Worm (Caenorhabditis elegans) whole organism, mixed stage, embryonic: ENCODE data around the gene npr-2.
A peak's percentile ranks its signal among the peaks of the same experiment; 100 is the strongest.

Experiments used
- bed-3 ChIP-seq: fragments of 200-800 bp; sonication (Bioruptor generic); optimal IDR thresholded peaks from 3 replicates; lab custom pipeline; 2018; ENCODE audit warnings: mild to moderate bottlenecking, missing genetic modification characterization, moderate library complexity, missing compliant biosample characterization
- blmp-1 ChIP-seq: fragments of 150-350 bp; optimal IDR thresholded peaks from 2 replicates; lab custom pipeline; 2014; ENCODE audit warnings: missing biosample characterization, missing genetic modification characterization
- ceh-39 ChIP-seq: fragments of 150-350 bp; optimal IDR thresholded peaks from 2 replicates; lab custom pipeline; 2014; ENCODE audit warnings: missing biosample characterization, missing genetic modification characterization
- ceh-83 ChIP-seq: fragments of 200-800 bp; sonication (Bioruptor generic); optimal IDR thresholded peaks from 2 replicates; lab custom pipeline; 2018; ENCODE audit warnings: mild to moderate bottlenecking, missing genetic modification characterization, missing compliant biosample characterization
- ces-1 ChIP-seq: fragments of 150-350 bp; optimal IDR thresholded peaks from 2 replicates; lab custom pipeline; 2014; ENCODE audit warnings: missing biosample characterization, missing genetic modification reagents, missing genetic modification characterization
- cnd-1 ChIP-seq: fragments of 200-800 bp; sonication (Bioruptor generic); optimal IDR thresholded peaks from 2 replicates; lab custom pipeline; 2018; ENCODE audit warnings: mild to moderate bottlenecking, missing genetic modification characterization, missing compliant biosample characterization
- drap-1 ChIP-seq: fragments of 200-800 bp; sonication (Bioruptor generic); optimal IDR thresholded peaks from 3 replicates; lab custom pipeline; 2018; ENCODE audit warnings: mild to moderate bottlenecking, missing genetic modification characterization, missing compliant biosample characterization
- elt-1 ChIP-seq: sonication (generic microtip); optimal IDR thresholded peaks from 2 replicates; lab custom pipeline; 2017; ENCODE audit warnings: missing genetic modification characterization, mild to moderate bottlenecking, missing compliant biosample characterization, antibody characterized with exemption, moderate library complexity, borderline replicate concordance; ENCODE audit not compliant: insufficient read depth
- elt-3 ChIP-seq: fragments of 150-350 bp; optimal IDR thresholded peaks from 2 replicates; lab custom pipeline; 2014; ENCODE audit warnings: missing biosample characterization, missing genetic modification characterization
- ham-2 ChIP-seq: fragments of 200-800 bp; sonication (Bioruptor generic); optimal IDR thresholded peaks from 2 replicates; lab custom pipeline; 2018; ENCODE audit warnings: mild to moderate bottlenecking, missing genetic modification characterization, missing compliant biosample characterization
- hlh-1 ChIP-seq: fragments of 150-350 bp; optimal IDR thresholded peaks from 2 replicates; lab custom pipeline; 2014; ENCODE audit warnings: missing biosample characterization, missing genetic modification reagents, missing genetic modification characterization
- lin-13 ChIP-seq: fragments of 150-350 bp; optimal IDR thresholded peaks from 2 replicates; lab custom pipeline; 2014; ENCODE audit warnings: missing biosample characterization, missing genetic modification characterization
- lin-32 ChIP-seq: fragments of 200-800 bp; sonication (Bioruptor generic); optimal IDR thresholded peaks from 2 replicates; lab custom pipeline; 2018; ENCODE audit warnings: mild to moderate bottlenecking, missing genetic modification characterization, missing compliant biosample characterization
- lsy-2 ChIP-seq: fragments of 150-350 bp; optimal IDR thresholded peaks from 2 replicates; lab custom pipeline; 2014; ENCODE audit warnings: missing biosample characterization, missing genetic modification characterization
- mab-5 ChIP-seq: fragments of 150-350 bp; optimal IDR thresholded peaks from 2 replicates; lab custom pipeline; 2014; ENCODE audit warnings: missing biosample characterization, missing genetic modification characterization
- mls-2 ChIP-seq: sonication (generic microtip); optimal IDR thresholded peaks from 2 replicates; lab custom pipeline; 2016; ENCODE audit warnings: mild to moderate bottlenecking, missing genetic modification characterization, moderate library complexity, missing compliant biosample characterization
- nhr-12 ChIP-seq: fragments of 150-350 bp; optimal IDR thresholded peaks from 2 replicates; lab custom pipeline; 2014; ENCODE audit warnings: missing biosample characterization, missing genetic modification characterization
- nhr-2 ChIP-seq: fragments of 150-350 bp; optimal IDR thresholded peaks from 2 replicates; lab custom pipeline; 2014; ENCODE audit warnings: missing biosample characterization, missing genetic modification characterization
- nhr-28 ChIP-seq: fragments of 150-350 bp; optimal IDR thresholded peaks from 2 replicates; lab custom pipeline; 2014; ENCODE audit warnings: missing biosample characterization, missing genetic modification characterization
- nhr-76 ChIP-seq: sonication (generic microtip); optimal IDR thresholded peaks from 2 replicates; lab custom pipeline; 2017; ENCODE audit warnings: missing biosample characterization, missing genetic modification characterization
- pha-4 ChIP-seq: fragments of 150-350 bp; optimal IDR thresholded peaks from 2 replicates; lab custom pipeline; 2018; ENCODE audit warnings: missing biosample characterization, missing genetic modification reagents, missing genetic modification characterization
- sem-2 ChIP-seq: fragments of 200-800 bp; sonication (Bioruptor generic); optimal IDR thresholded peaks from 2 replicates; lab custom pipeline; 2018; ENCODE audit warnings: mild to moderate bottlenecking, missing genetic modification characterization, missing compliant biosample characterization
- sptf-1 ChIP-seq: sonication (generic microtip); optimal IDR thresholded peaks from 2 replicates; lab custom pipeline; 2017; ENCODE audit warnings: mild to moderate bottlenecking, missing genetic modification characterization, moderate library complexity, missing compliant biosample characterization
- unc-120 ChIP-seq: sonication (generic microtip); optimal IDR thresholded peaks from 2 replicates; lab custom pipeline; 2017; ENCODE audit warnings: missing genetic modification characterization, missing compliant biosample characterization; ENCODE audit not compliant: poor library complexity, severe bottlenecking
- unc-39 ChIP-seq: fragments of 150-350 bp; optimal IDR thresholded peaks from 2 replicates; lab custom pipeline; 2014; ENCODE audit warnings: missing biosample characterization, missing genetic modification characterization
- unc-62 ChIP-seq: fragments of 150-350 bp; optimal IDR thresholded peaks from 2 replicates; lab custom pipeline; 2014; ENCODE audit warnings: missing biosample characterization, missing genetic modification reagents, missing genetic modification characterization
- zip-8 ChIP-seq: fragments of 150-350 bp; optimal IDR thresholded peaks from 2 replicates; lab custom pipeline; 2014; ENCODE audit warnings: missing biosample characterization, missing genetic modification characterization
- ztf-11 ChIP-seq: fragments of 150-350 bp; optimal IDR thresholded peaks from 2 replicates; lab custom pipeline; 2014; ENCODE audit warnings: missing biosample characterization, missing genetic modification characterization

npr-2 gene

DNA sequence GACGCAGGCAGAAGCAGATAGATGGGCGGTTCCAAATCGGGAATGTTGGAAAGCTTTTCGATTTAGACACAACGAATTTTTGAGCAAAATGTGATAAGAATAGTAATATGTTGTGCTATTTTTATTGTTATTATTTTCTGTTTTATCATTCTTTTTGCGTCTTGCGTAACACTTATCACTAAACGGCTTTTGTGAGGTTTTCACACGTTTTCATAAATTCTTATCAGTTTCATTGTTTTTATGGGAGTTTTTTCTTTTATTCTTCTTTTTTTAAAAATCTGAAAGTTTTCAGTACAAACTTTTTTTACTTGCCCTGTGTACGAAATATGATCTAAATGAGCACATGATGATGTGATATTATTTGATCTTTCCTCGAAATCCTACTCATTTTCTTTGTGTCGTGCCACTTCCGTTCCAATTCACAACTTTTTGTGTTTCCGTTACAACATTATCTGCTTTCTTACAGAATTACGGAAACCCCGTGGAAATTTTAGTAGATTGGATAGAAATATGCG is 39.5 kb downstream of the npr-2 start, which contains the start of gene fbl-1:
Gene fbl-1, plus strand, starts transcription at position 465 of the 515 bp plus-strand sequence.
- no peak for TF ChIP-seq pha-4 (tag; lab: Kevin White, UChicago)
- no peak for TF ChIP-seq nhr-28
- no peak for TF ChIP-seq elt-1 (tag; lab: Kevin White, UChicago)
- TF ChIP-seq ztf-11 (tag; lab: Kevin White, UChicago): no peak
- no peak for TF ChIP-seq elt-3
- no peak for TF ChIP-seq blmp-1
- TF ChIP-seq ham-2 (GFP tag; lab: Kevin White, UChicago): no peak
- no peak for TF ChIP-seq lin-13

DNA sequence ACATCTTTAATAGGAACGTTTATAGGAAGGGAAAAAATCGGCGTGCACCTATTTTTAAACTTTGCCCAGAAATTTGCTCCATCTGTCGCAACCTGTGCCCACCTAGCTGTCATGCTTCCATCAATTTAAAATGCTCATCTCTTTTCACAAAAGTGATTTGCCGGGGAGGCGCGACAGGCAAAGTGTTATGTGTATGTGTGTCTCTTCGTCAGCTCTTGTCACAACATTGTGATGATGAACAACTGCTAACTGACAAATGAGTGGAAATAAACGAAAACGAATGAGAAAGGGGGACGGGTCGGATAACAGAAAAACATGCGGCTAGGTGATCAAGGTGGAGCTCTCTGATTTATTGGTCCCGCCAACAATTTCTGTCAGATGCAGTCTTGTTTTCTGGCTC is 41.7 kb downstream of the npr-2 start:
- TF ChIP-seq pha-4 (tag; lab: Kevin White, UChicago) (no peak), nhr-28 (no peak), unc-39 (tag; lab: Kevin White, UChicago) (no peak), lsy-2 (tag; lab: Kevin White, UChicago) (no peak), unc-62 (GFP tag; lab: Kevin White, UChicago) (peak; percentile 98), blmp-1 (no peak), hlh-1 (tag; lab: Kevin White, UChicago) (peak; percentile 91), ham-2 (GFP tag; lab: Kevin White, UChicago) (no peak), ces-1 (no peak), sptf-1 (tag; lab: Kevin White, UChicago) (no peak), ceh-83 (no peak), mab-5 (tag; lab: Kevin White, UChicago) (no peak), drap-1 (GFP tag; lab: Kevin White, UChicago) (no peak), lin-32 (GFP tag; lab: Kevin White, UChicago) (no peak), bed-3 (GFP tag; lab: Kevin White, UChicago) (no peak), elt-1 (tag; lab: Kevin White, UChicago) (no peak)

DNA sequence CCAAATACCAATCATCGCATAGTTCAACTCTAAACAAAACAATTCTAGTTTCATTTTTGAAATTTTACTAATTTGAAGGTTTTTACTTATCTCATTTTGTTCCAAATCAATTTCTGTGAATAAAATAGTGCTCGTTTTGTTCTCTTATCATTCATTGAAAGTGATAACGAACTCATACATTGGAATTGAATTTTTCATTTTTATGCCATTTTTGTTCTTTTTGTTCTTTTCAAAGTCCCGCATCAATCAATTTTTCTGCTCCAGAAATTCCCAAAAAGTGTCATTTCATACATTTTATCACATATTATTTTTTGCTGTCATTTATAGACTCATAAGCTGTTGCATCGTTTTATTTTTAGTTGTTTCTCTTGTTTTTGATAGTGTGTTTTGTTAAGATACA is 42.4 kb downstream of the npr-2 start:
- TF ChIP-seq cnd-1 (tag; lab: Kevin White, UChicago) (no peak), mls-2 (tag; lab: Kevin White, UChicago) (no peak), sem-2 (GFP tag; lab: Kevin White, UChicago) (no peak), nhr-76 (tag; lab: Kevin White, UChicago) (no peak), nhr-12 (tag; lab: Kevin White, UChicago) (no peak), elt-1 (tag; lab: Kevin White, UChicago) (no peak), unc-120 (no peak), nhr-28 (no peak), hlh-1 (tag; lab: Kevin White, UChicago) (no peak)

DNA sequence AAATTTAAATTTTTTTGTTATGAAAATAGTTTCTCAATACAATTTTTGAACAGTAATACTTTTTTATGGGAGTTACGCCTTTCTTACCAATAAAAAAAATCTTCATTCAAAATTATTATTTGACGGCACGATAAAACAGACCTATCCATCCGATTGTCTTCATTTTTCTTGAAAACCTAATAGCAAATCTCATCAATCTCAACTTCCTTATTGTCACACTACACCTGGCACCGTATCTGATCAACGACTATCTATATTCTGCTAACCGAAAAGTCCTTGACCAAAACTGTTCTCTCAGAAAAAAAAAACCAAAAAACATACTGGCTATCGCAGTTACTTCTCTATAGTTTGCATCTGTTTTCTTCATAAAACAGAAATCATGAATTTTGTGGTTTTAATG is 43.8 kb downstream of the npr-2 start:
- TF ChIP-seq ceh-83 (no peak), lin-32 (GFP tag; lab: Kevin White, UChicago) (no peak), hlh-1 (tag; lab: Kevin White, UChicago) (no peak), ceh-39 (tag; lab: Kevin White, UChicago) (no peak), elt-1 (tag; lab: Kevin White, UChicago) (no peak), nhr-2 (tag; lab: Kevin White, UChicago) (no peak), sem-2 (GFP tag; lab: Kevin White, UChicago) (no peak), cnd-1 (tag; lab: Kevin White, UChicago) (no peak), ztf-11 (tag; lab: Kevin White, UChicago) (no peak), elt-3 (no peak)
- TF ChIP-seq, all 35 proteins: peak for 0

DNA sequence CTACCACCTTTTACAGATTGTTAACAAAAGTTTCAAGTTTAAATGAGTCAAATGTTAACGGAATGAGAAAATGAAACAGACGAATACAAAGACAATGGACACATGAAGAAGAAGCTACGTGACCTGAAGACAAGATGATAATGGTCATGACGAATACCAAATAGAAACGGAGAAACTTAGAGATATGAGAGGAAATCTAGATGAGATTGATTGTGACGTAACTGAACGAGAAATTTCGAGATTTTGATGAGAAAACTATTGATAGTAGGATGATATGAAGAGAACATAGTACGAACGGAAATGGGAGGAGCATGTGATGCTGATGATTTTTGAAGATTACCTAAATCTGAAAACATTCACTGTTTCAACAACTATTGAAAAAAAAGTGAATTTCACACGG is 44.8 kb downstream of the npr-2 start:
- TF ChIP-seq drap-1 (GFP tag; lab: Kevin White, UChicago): no peak
- TF ChIP-seq elt-3: peak; percentile 21

DNA sequence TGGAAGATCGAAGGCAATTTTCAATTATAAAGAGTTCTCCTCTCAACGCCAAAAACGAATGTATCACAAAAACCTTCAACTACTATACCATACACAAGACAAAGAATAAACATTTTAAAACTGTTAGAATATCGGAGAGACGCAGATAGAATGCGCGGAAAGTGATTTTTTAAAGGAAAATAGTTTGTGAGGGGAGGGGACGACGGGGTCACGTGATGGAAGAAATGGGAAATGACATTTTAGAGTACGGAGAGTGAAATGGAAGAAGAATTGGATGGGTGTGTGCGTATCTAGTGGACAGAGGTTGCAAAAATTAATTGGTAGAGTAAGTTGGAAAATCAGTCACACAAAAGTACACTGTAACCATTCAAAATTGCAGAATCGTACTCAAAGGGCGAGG is 45.6 kb downstream of the npr-2 start:
- TF ChIP-seq bed-3 (GFP tag; lab: Kevin White, UChicago): no peak

DNA sequence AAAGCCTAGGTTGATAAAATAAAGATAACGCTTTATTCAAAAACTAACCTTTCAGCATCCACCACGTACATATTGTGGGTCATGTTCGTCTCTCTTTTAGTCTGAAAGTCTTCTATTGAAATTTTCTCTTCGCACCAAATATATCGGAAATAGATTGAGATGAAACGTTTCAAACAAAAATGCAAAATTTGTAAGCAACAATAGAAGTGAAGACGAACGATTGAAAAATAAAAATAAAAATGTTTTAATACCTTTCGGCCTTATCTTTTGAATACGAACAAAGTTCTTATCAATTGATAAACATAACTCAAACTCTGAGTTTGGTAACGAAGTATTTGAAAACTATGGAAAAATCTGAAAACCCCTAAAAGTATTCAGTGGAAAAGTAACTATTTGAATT is 46.9 kb downstream of the npr-2 start, which contains the start of gene F56H11.2:
Gene F56H11.2, minus strand, starts transcription at position 101 of the 400 bp plus-strand sequence.
- TF ChIP-seq ceh-83 (no peak), drap-1 (GFP tag; lab: Kevin White, UChicago) (no peak), zip-8 (tag; lab: Kevin White, UChicago) (no peak), pha-4 (tag; lab: Kevin White, UChicago) (no peak), hlh-1 (tag; lab: Kevin White, UChicago) (no peak), nhr-12 (tag; lab: Kevin White, UChicago) (no peak), elt-3 (no peak), ham-2 (GFP tag; lab: Kevin White, UChicago) (no peak), blmp-1 (no peak), unc-120 (no peak), nhr-76 (tag; lab: Kevin White, UChicago) (no peak), lin-13 (no peak), ceh-39 (tag; lab: Kevin White, UChicago) (no peak)
